Fruit fly (Drosophila melanogaster) whole organism, embryonic: ENCODE results near the gene Or19a.
A peak's percentile ranks its signal among the peaks of the same experiment; 100 is the strongest.

Experiments used
- Bgb ChIP-seq: fragments of 200-800 bp; sonication (Bioruptor generic); IDR thresholded peaks from 2 replicates; pipeline ENCODE4 v1.3.6; 2022; ENCODE audit warnings: missing biosample characterization, missing genetic modification characterization; ENCODE audit not compliant: partially characterized antibody
- Blimp-1 ChIP-seq: fragments of 200-800 bp; sonication (Bioruptor generic); optimal IDR thresholded peaks from 3 replicates; lab custom pipeline; 2018; ENCODE audit warnings: missing biosample characterization, missing genetic modification characterization, mild to moderate bottlenecking, moderate library complexity, missing genetic modification reagents
- Bteb2 ChIP-seq: fragments of 200-800 bp; sonication (Bioruptor generic); optimal IDR thresholded peaks from 2 replicates; lab custom pipeline; 2016; ENCODE audit warnings: missing biosample characterization, missing genetic modification characterization
- C15 ChIP-seq: fragments of 200-800 bp; sonication (Bioruptor generic); IDR thresholded peaks from 3 replicates; pipeline ENCODE4 v1.3.6; 2022; ENCODE audit warnings: missing biosample characterization, missing genetic modification characterization
- CG10654 ChIP-seq: fragments of 200-800 bp; sonication (Bioruptor generic); optimal IDR thresholded peaks from 2 replicates; lab custom pipeline; 2016; ENCODE audit warnings: missing biosample characterization, missing genetic modification characterization
- CG11504 ChIP-seq: fragments of 200-800 bp; sonication (Bioruptor generic); optimal IDR thresholded peaks from 3 replicates; lab custom pipeline; 2019; ENCODE audit warnings: missing biosample characterization, mild to moderate bottlenecking, missing genetic modification characterization, moderate library complexity
- CG12659 ChIP-seq: fragments of 200-800 bp; sonication (Bioruptor generic); optimal IDR thresholded peaks from 3 replicates; lab custom pipeline; 2017; ENCODE audit warnings: mild to moderate bottlenecking, missing biosample characterization, missing genetic modification reagents, missing genetic modification characterization
- CG17361 ChIP-seq: fragments of 200-800 bp; sonication (Bioruptor generic); IDR thresholded peaks from 3 replicates; pipeline ENCODE4 v1.3.6; 2022; ENCODE audit warnings: missing biosample characterization, missing genetic modification characterization
- CG17829 ChIP-seq: fragments of 200-800 bp; optimal IDR thresholded peaks from 2 replicates; lab custom pipeline; 2019; ENCODE audit warnings: missing biosample characterization, mild to moderate bottlenecking, missing genetic modification characterization, moderate library complexity
- CG1832 ChIP-seq: fragments of 200-800 bp; sonication (Bioruptor generic); optimal IDR thresholded peaks from 2 replicates; lab custom pipeline; 2017; ENCODE audit warnings: missing biosample characterization, mild to moderate bottlenecking, missing genetic modification characterization, inconsistent platforms
- CG18619 ChIP-seq: fragments of 200-800 bp; sonication (Bioruptor generic); optimal IDR thresholded peaks from 3 replicates; lab custom pipeline; 2017; ENCODE audit warnings: missing biosample characterization, mild to moderate bottlenecking, missing genetic modification characterization
- CG18764 ChIP-seq: fragments of 200-800 bp; sonication (Bioruptor generic); optimal IDR thresholded peaks from 3 replicates; lab custom pipeline; 2016; ENCODE audit warnings: missing biosample characterization, missing genetic modification characterization
- CG2199 ChIP-seq: fragments of 200-800 bp; sonication (Bioruptor generic); IDR thresholded peaks from 3 replicates; pipeline ENCODE4 v1.3.6; 2022; ENCODE audit warnings: missing biosample characterization, missing genetic modification characterization
- CG2202 ChIP-seq: fragments of 200-800 bp; sonication (Bioruptor generic); optimal IDR thresholded peaks from 2 replicates; lab custom pipeline; 2018; ENCODE audit warnings: missing biosample characterization, mild to moderate bottlenecking, missing genetic modification characterization
- CG2712 ChIP-seq: fragments of 200-800 bp; optimal IDR thresholded peaks from 3 replicates; lab custom pipeline; 2019; ENCODE audit warnings: missing biosample characterization, mild to moderate bottlenecking, missing genetic modification characterization, moderate library complexity
- CG30431 ChIP-seq: fragments of 200-800 bp; sonication (Bioruptor generic); optimal IDR thresholded peaks from 2 replicates; lab custom pipeline; 2017; ENCODE audit warnings: missing biosample characterization, missing genetic modification characterization
- CG3163 ChIP-seq: fragments of 200-800 bp; sonication (Bioruptor generic); optimal IDR thresholded peaks from 3 replicates; lab custom pipeline; 2016; ENCODE audit warnings: missing biosample characterization, missing genetic modification characterization
- CG3726 ChIP-seq: fragments of 200-800 bp; sonication (Bioruptor generic); IDR thresholded peaks from 3 replicates; pipeline ENCODE4, ENCODE4 v1.3.6; 2022; ENCODE audit warnings: missing biosample characterization, missing genetic modification characterization
- CG3838 ChIP-seq: fragments of 200-800 bp; sonication (Bioruptor generic); optimal IDR thresholded peaks from 3 replicates; lab custom pipeline; 2016; ENCODE audit warnings: missing biosample characterization, missing genetic modification characterization
- CG5953 ChIP-seq: fragments of 200-800 bp; sonication (Bioruptor generic); IDR thresholded peaks from 2 replicates; pipeline ENCODE4 v1.3.6; 2022; ENCODE audit warnings: missing biosample characterization, missing genetic modification characterization
- CG7745 ChIP-seq: fragments of 200-800 bp; sonication (Bioruptor generic); optimal IDR thresholded peaks from 2 replicates; lab custom pipeline; 2018; ENCODE audit warnings: missing biosample characterization, mild to moderate bottlenecking, missing genetic modification characterization, moderate library complexity
- CG7786 ChIP-seq: fragments of 200-800 bp; sonication (Bioruptor generic); optimal IDR thresholded peaks from 2 replicates; lab custom pipeline; 2016; ENCODE audit warnings: missing biosample characterization, missing genetic modification characterization
- CG8089 ChIP-seq: fragments of 200-800 bp; sonication (Bioruptor generic); optimal IDR thresholded peaks from 3 replicates; lab custom pipeline; 2016; ENCODE audit warnings: missing biosample characterization, missing genetic modification characterization
- CG8290 ChIP-seq, 3 experiments: fragments of 200-800 bp; sonication (Bioruptor generic); optimal IDR thresholded peaks; 2 replicates each; lab custom pipeline; 2016 to 2019; ENCODE audit warnings: missing biosample characterization in 3 of 3, missing genetic modification characterization in 3 of 3, mild to moderate bottlenecking in 2 of 3, moderate library complexity in 1 of 3
- CG9817 ChIP-seq: fragments of 200-800 bp; sonication (Bioruptor generic); optimal IDR thresholded peaks from 2 replicates; lab custom pipeline; 2018; ENCODE audit warnings: missing biosample characterization, mild to moderate bottlenecking, missing genetic modification characterization, moderate library complexity
- Dbx ChIP-seq: fragments of 200-800 bp; sonication (Bioruptor generic); IDR thresholded peaks from 3 replicates; pipeline ENCODE4 v1.3.6; 2022; ENCODE audit warnings: missing biosample characterization, missing genetic modification characterization
- MBD-R2 ChIP-seq: fragments of 200-800 bp; sonication (Bioruptor generic); IDR thresholded peaks from 2 replicates; pipeline ENCODE4 v1.3.6; 2022; ENCODE audit warnings: missing biosample characterization, missing genetic modification characterization
- NK7.1 ChIP-seq: fragments of 200-800 bp; sonication (Bioruptor generic); optimal IDR thresholded peaks from 3 replicates; lab custom pipeline; 2016; ENCODE audit warnings: missing biosample characterization, missing genetic modification characterization
- Nf-YC ChIP-seq: fragments of 200-800 bp; optimal IDR thresholded peaks from 3 replicates; lab custom pipeline; 2019; ENCODE audit warnings: missing biosample characterization, mild to moderate bottlenecking, missing genetic modification characterization, moderate library complexity
- Scr ChIP-seq: fragments of 200-800 bp; sonication (Bioruptor generic); IDR thresholded peaks from 2 replicates; pipeline ENCODE4 v1.3.6; 2022; ENCODE audit warnings: missing biosample characterization, missing genetic modification characterization; ENCODE audit not compliant: partially characterized antibody
- Stat92E ChIP-seq, 3 experiments: fragments of >200 bp in 2 of 3; fragments of 200-800 bp in 1 of 3; sonication (Bioruptor generic) in 1 of 3; optimal IDR thresholded peaks; 2 replicates each; lab custom pipeline; 2017 to 2019; ENCODE audit warnings: missing biosample characterization in 3 of 3, missing genetic modification characterization in 3 of 3, mild to moderate bottlenecking in 1 of 3, moderate library complexity in 1 of 3
- ap ChIP-seq: fragments of 200-800 bp; sonication (Bioruptor generic); IDR thresholded peaks from 2 replicates; pipeline ENCODE4 v1.3.6; 2022; ENCODE audit warnings: missing biosample characterization, missing genetic modification characterization
- bigmax ChIP-seq: fragments of 200-800 bp; sonication (Bioruptor generic); optimal IDR thresholded peaks from 2 replicates; lab custom pipeline; 2018; ENCODE audit warnings: missing biosample characterization, mild to moderate bottlenecking, missing genetic modification characterization
- caup ChIP-seq: fragments of 200-800 bp; sonication (Bioruptor generic); optimal IDR thresholded peaks from 3 replicates; lab custom pipeline; 2017; ENCODE audit warnings: missing biosample characterization, mild to moderate bottlenecking, missing genetic modification characterization, moderate library complexity; ENCODE audit not compliant: severe bottlenecking
- cg ChIP-seq: fragments of 200-800 bp; sonication (Bioruptor generic); optimal IDR thresholded peaks from 3 replicates; lab custom pipeline; 2019; ENCODE audit warnings: missing biosample characterization, mild to moderate bottlenecking, missing genetic modification characterization, moderate library complexity
- crc ChIP-seq: fragments of 200-800 bp; sonication (Bioruptor generic); optimal IDR thresholded peaks from 2 replicates; lab custom pipeline; 2016; ENCODE audit warnings: missing biosample characterization, missing genetic modification characterization
- dati ChIP-seq: fragments of 200-800 bp; sonication (Bioruptor generic); IDR thresholded peaks from 2 replicates; pipeline ENCODE4 v1.3.6; 2022; ENCODE audit warnings: missing biosample characterization, missing genetic modification characterization
- disco-r ChIP-seq: fragments of 200-800 bp; sonication (Bioruptor generic); optimal IDR thresholded peaks from 2 replicates; lab custom pipeline; 2016; ENCODE audit warnings: missing biosample characterization, missing genetic modification characterization
- dmrt99B ChIP-seq: fragments of 200-800 bp; sonication (Bioruptor generic); optimal IDR thresholded peaks from 2 replicates; lab custom pipeline; 2018; ENCODE audit warnings: missing biosample characterization, mild to moderate bottlenecking, missing genetic modification characterization, moderate library complexity
- grau ChIP-seq: fragments of 200-800 bp; optimal IDR thresholded peaks from 3 replicates; lab custom pipeline; 2019; ENCODE audit warnings: missing biosample characterization, mild to moderate bottlenecking, missing genetic modification characterization, moderate library complexity
- hbn ChIP-seq: fragments of 200-800 bp; sonication (Bioruptor generic); IDR thresholded peaks from 2 replicates; pipeline ENCODE4 v1.3.6; 2022; ENCODE audit warnings: missing biosample characterization, missing genetic modification characterization; ENCODE audit not compliant: partially characterized antibody
- lola ChIP-seq, 3 experiments: fragments of >200 bp in 2 of 3; fragments of 200-800 bp in 1 of 3; sonication (Bioruptor generic) in 1 of 3; optimal IDR thresholded peaks; 2 replicates each; lab custom pipeline; 2017 to 2019; ENCODE audit warnings: missing biosample characterization in 3 of 3, missing genetic modification characterization in 3 of 3, mild to moderate bottlenecking in 1 of 3, moderate library complexity in 1 of 3
- maf-S ChIP-seq: fragments of 200-800 bp; sonication (Bioruptor generic); optimal IDR thresholded peaks from 2 replicates; lab custom pipeline; 2016; ENCODE audit warnings: missing biosample characterization, missing genetic modification characterization
- nom ChIP-seq: fragments of 200-800 bp; sonication (Bioruptor generic); optimal IDR thresholded peaks from 2 replicates; lab custom pipeline; 2017; ENCODE audit warnings: missing biosample characterization, missing genetic modification characterization, mild to moderate bottlenecking, moderate library complexity, missing genetic modification reagents
- pfk ChIP-seq: fragments of 200-800 bp; sonication (Bioruptor generic); optimal IDR thresholded peaks from 2 replicates; lab custom pipeline; 2018; ENCODE audit warnings: missing biosample characterization, mild to moderate bottlenecking, missing genetic modification characterization, moderate library complexity
- pum ChIP-seq: fragments of 200-800 bp; sonication (Bioruptor generic); optimal IDR thresholded peaks from 2 replicates; lab custom pipeline; 2016; ENCODE audit warnings: missing biosample characterization, missing genetic modification characterization
- tio ChIP-seq: fragments of 200-800 bp; sonication (Bioruptor generic); optimal IDR thresholded peaks from 2 replicates; lab custom pipeline; 2017; ENCODE audit warnings: missing biosample characterization, missing genetic modification characterization, inconsistent platforms
- tup ChIP-seq: fragments of 200-800 bp; sonication (Bioruptor generic); optimal IDR thresholded peaks from 2 replicates; lab custom pipeline; 2016; ENCODE audit warnings: missing biosample characterization, mild to moderate bottlenecking, missing genetic modification characterization, moderate library complexity
- yki ChIP-seq: fragments of >200 bp; optimal IDR thresholded peaks from 3 replicates; lab custom pipeline; 2018
- zf30C ChIP-seq: fragments of 200-800 bp; sonication (Bioruptor generic); optimal IDR thresholded peaks from 3 replicates; lab custom pipeline; 2018; ENCODE audit warnings: missing biosample characterization, mild to moderate bottlenecking, missing genetic modification characterization

Or19a gene

dm6 chrX:20159679-20160140 lies 16.7 kb upstream of the Or19a start, which contains the start of gene Rab35 (continued):
- peak; percentile 17 for TF ChIP-seq CG17829
- no peak for TF ChIP-seq pfk
- TF ChIP-seq grau (tag; lab: Kevin White, UChicago) = peak; percentile 17
- no peak for TF ChIP-seq CG3163 (GFP tag; lab: Kevin White, UChicago)
- TF ChIP-seq CG2712 (tag; lab: Kevin White, UChicago) = peak; percentile 37
- TF ChIP-seq CG12659 = peak; percentile 31
- peak; percentile 27 for TF ChIP-seq CG11504
- no peak for TF ChIP-seq CG5953 (GFP tag; lab: Robert Waterston, UW)
- peak; percentile 38 for TF ChIP-seq CG8290 (GFP tag; optimal IDR thresholded peaks at IDR 0.05; lab: Kevin White, UChicago)
- TF ChIP-seq CG8290 (tag; optimal IDR thresholded peaks at IDR 0.05; lab: Kevin White, UChicago) = no peak
- TF ChIP-seq Stat92E (GFP tag; optimal IDR thresholded peaks at IDR 0.05; lab: Kevin White, UChicago) = peak in 1 of 3 experiments; percentile 16
- no peak for TF ChIP-seq CG3726 (GFP tag; lab: Robert Waterston, UW)
- TF ChIP-seq tio (GFP tag; lab: Kevin White, UChicago) = no peak
- peak; percentile 3 for TF ChIP-seq CG10654
- TF ChIP-seq CG7786 (GFP tag; lab: Kevin White, UChicago) = no peak
- no peak for TF ChIP-seq pum
- peak; percentile 68 for TF ChIP-seq cg (GFP tag; lab: Kevin White, UChicago)
- TF ChIP-seq dati (GFP tag; lab: Robert Waterston, UW) = no peak
- peak; percentile 41; the same call in 1 of the 3 replicates for TF ChIP-seq Dbx (GFP tag; lab: Robert Waterston, UW)
- no peak for TF ChIP-seq Blimp-1 (GFP tag; lab: Kevin White, UChicago)
- TF ChIP-seq CG7745 (tag; lab: Kevin White, UChicago) = no peak
- no peak for TF ChIP-seq C15 (GFP tag; lab: Robert Waterston, UW)
- TF ChIP-seq dmrt99B = no peak
- peak; percentile 1 for TF ChIP-seq CG9817 (tag; lab: Kevin White, UChicago)
- TF ChIP-seq Scr (GFP tag; lab: Robert Waterston, UW) = peak; percentile 96
- no peak for TF ChIP-seq CG1832 (GFP tag; lab: Kevin White, UChicago)
- no peak for TF ChIP-seq tup
- TF ChIP-seq CG18619 (GFP tag; lab: Kevin White, UChicago) = no peak
- TF ChIP-seq crc (GFP tag; lab: Kevin White, UChicago) = no peak
- TF ChIP-seq CG8089 (GFP tag; lab: Kevin White, UChicago) = no peak
- TF ChIP-seq zf30C (GFP tag; lab: Kevin White, UChicago) = no peak
- TF ChIP-seq nom = no peak
- no peak for TF ChIP-seq CG30431 (GFP tag; lab: Kevin White, UChicago)
- no peak for TF ChIP-seq yki (lab: Kevin White, UChicago)
- peak; percentile 87 for TF ChIP-seq hbn (GFP tag; lab: Robert Waterston, UW)
- TF ChIP-seq Nf-YC (tag; lab: Kevin White, UChicago) = no peak
- TF ChIP-seq caup = no peak
- TF ChIP-seq MBD-R2 = no peak
- 0 out of 3 replicates have a peak, but pooled peaks have one; percentile 27 for TF ChIP-seq CG17361
- TF ChIP-seq CG18764 (GFP tag; lab: Kevin White, UChicago) = no peak
- TF ChIP-seq lola (GFP tag; optimal IDR thresholded peaks at IDR 0.05; lab: Kevin White, UChicago) = no peak
- no peak for TF ChIP-seq bigmax
- no peak for TF ChIP-seq NK7.1 (GFP tag; lab: Kevin White, UChicago)
- TF ChIP-seq Bgb (GFP tag; lab: Robert Waterston, UW) = peak; percentile 91
- no peak for TF ChIP-seq CG3838 (GFP tag; lab: Kevin White, UChicago)
- TF ChIP-seq disco-r = no peak
- no peak for TF ChIP-seq Bteb2 (GFP tag; lab: Kevin White, UChicago)
- no peak for TF ChIP-seq maf-S (GFP tag; lab: Kevin White, UChicago)
- TF ChIP-seq CG2202 = no peak
- no peak for TF ChIP-seq CG2199 (GFP tag; lab: Robert Waterston, UW)
- no peak for TF ChIP-seq ap (GFP tag; lab: Robert Waterston, UW)
